Fruit fly (Drosophila melanogaster) whole organism, pupa: Measurements from ENCODE around the gene CG16953.

Experiments
- CG12605 ChIP-seq: fragments of 200-800 bp; sonication (Bioruptor generic); IDR thresholded peaks from 2 replicates; pipeline ENCODE4 v1.3.6; 2022; ENCODE audit warnings: missing biosample characterization, missing genetic modification characterization
- CG13204 ChIP-seq: fragments of 200-800 bp; sonication (Bioruptor generic); optimal IDR thresholded peaks from 2 replicates; lab custom pipeline; 2018; ENCODE audit warnings: missing biosample characterization, mild to moderate bottlenecking, missing genetic modification characterization, moderate library complexity
- CG8301 ChIP-seq: fragments of 200-800 bp; sonication (Bioruptor generic); optimal IDR thresholded peaks from 2 replicates; lab custom pipeline; 2018; ENCODE audit warnings: missing biosample characterization, mild to moderate bottlenecking, missing genetic modification characterization
- EcR ChIP-seq: fragments of 200-800 bp; sonication (Bioruptor generic); optimal IDR thresholded peaks from 3 replicates; lab custom pipeline; 2019; ENCODE audit warnings: missing biosample characterization, missing genetic modification characterization, mild to moderate bottlenecking, moderate library complexity, missing genetic modification reagents
- Pif1A ChIP-seq: fragments of 200-800 bp; sonication (Bioruptor generic); optimal IDR thresholded peaks from 3 replicates; lab custom pipeline; 2016; ENCODE audit warnings: missing biosample characterization, missing genetic modification characterization
- Pif1B ChIP-seq: fragments of 200-800 bp; sonication (Bioruptor generic); optimal IDR thresholded peaks from 3 replicates; lab custom pipeline; 2016; ENCODE audit warnings: missing biosample characterization, missing genetic modification characterization
- gl ChIP-seq: fragments of 200-800 bp; sonication (Bioruptor generic); optimal IDR thresholded peaks from 2 replicates; lab custom pipeline; 2018; ENCODE audit warnings: missing biosample characterization, mild to moderate bottlenecking, missing genetic modification characterization
- rn ChIP-seq: fragments of 200-800 bp; sonication (Bioruptor generic); IDR thresholded peaks from 2 replicates; pipeline ENCODE4 v1.3.6; 2022; ENCODE audit warnings: missing biosample characterization, missing genetic modification characterization

DNA sequence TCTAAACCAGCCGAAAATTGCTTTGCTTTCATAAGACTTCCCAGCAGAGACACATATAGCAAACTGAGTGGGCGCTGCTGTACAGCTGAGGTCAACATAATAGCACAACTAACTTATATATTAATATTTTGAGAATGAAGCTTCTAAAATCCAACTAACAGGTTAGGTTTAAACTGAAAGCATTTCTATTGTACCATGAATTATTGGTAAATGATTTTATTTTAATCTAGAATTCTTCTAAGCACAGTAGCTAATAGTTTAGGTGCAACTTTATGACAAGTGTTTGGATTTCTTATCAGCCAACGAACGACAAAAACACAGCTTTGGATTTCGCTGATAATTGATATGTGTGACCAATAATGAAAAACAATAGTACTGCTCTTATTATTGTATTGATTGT lies 30.6 kb downstream of the CG16953 start:
- TF ChIP-seq Pif1A (GFP tag; lab: Kevin White, UChicago) (peak; percentile 27), Pif1B (GFP tag; lab: Kevin White, UChicago) (peak; percentile 4), gl (tag; lab: Kevin White, UChicago) (no peak), rn (no peak), CG8301 (peak; percentile 22), CG13204 (GFP tag; lab: Kevin White, UChicago) (no peak), CG12605 (GFP tag; lab: Robert Waterston, UW) (no peak), EcR (GFP tag; lab: Kevin White, UChicago) (no peak)
